Fruit fly (Drosophila melanogaster): ENCODE measurements around the gene timeout.

Gene timeout

DNA sequence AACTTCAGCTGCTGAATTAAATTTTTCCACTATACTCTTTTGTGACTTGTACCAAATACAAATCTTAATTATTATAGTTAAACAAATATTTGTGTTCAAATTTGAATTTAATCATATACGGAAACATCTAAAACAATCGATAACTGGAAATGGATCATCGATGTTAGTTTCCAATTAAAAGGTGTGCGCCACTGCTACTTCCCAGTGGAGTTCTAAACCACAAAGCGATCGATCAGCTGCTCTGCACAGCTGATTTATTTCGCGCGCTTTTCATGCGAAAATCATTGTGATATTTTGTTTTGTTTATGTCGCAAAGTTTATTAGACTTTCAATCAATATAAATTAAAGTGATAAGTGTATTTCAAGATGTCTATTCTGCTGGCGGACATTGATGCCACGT is at the start of gene timeout:
Gene timeout (plus strand): TSS at position 257 of the 400 bp plus-strand sequence.
- TF ChIP-seq D1 (tag; optimal IDR thresholded peaks at IDR 0.05) = peak; percentile 13
- TF ChIP-seq Pif1A (GFP tag; optimal IDR thresholded peaks at IDR 0.05) = no peak

- no peak for TF ChIP-seq Pif1B (GFP tag; optimal IDR thresholded peaks at IDR 0.05)
- 0 out of 2 replicates have a peak, but pooled peaks have one; percentile 16 for TF ChIP-seq Ets98B (GFP tag; IDR thresholded peaks at IDR 0.05)
- TF ChIP-seq CG32121 (GFP tag; IDR thresholded peaks at IDR 0.05) = no peak
- no peak for TF ChIP-seq D1 (tag; optimal IDR thresholded peaks at IDR 0.05)
- TF ChIP-seq CG15710 (tag; optimal IDR thresholded peaks at IDR 0.05) = peak; percentile 22
- TF ChIP-seq CG8301 (tag; optimal IDR thresholded peaks at IDR 0.05) = no peak
- peak; percentile 49; the same call in 2 of the 3 replicates for TF ChIP-seq CG4496 (GFP tag; IDR thresholded peaks at IDR 0.05)
- TF ChIP-seq Snoo (tag; optimal IDR thresholded peaks at IDR 0.05) = no peak
- TF ChIP-seq Pif1A (GFP tag; optimal IDR thresholded peaks at IDR 0.05) = no peak
- TF ChIP-seq fd96Ca (GFP tag; IDR thresholded peaks at IDR 0.05) = 0 out of 3 replicates have a peak, but pooled peaks have one; percentile 38
These were observed 49.3 kb upstream of the timeout start for dm6 chr3R:13039037-13039583.

DNA sequence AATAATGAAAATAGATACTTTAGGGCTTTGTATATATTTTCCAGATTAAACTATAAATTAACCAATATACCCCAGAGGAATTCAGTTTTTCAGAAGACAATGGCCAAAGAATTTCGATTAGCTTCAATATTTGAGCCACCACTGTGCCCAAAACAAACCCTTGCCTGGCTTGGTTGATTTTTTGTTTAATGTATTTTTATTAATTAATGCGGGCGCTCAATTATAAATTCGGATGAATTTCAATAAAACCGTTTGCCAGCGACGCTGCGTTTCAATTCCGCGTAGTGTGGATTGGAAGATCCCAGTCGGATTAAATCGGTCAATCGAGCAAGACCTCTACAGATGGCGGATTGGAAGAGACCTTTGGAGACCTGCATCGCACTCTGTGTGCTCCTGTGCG is 46.7 kb upstream of the timeout start, which contains the start of gene CG11670:
Gene CG11670 (plus strand): TSS at position 301 of the 400 bp plus-strand sequence.
- no peak for TF ChIP-seq CG15710 (tag; optimal IDR thresholded peaks at IDR 0.05)
- TF ChIP-seq Pif1A (GFP tag; optimal IDR thresholded peaks at IDR 0.05) = no peak

DNA sequence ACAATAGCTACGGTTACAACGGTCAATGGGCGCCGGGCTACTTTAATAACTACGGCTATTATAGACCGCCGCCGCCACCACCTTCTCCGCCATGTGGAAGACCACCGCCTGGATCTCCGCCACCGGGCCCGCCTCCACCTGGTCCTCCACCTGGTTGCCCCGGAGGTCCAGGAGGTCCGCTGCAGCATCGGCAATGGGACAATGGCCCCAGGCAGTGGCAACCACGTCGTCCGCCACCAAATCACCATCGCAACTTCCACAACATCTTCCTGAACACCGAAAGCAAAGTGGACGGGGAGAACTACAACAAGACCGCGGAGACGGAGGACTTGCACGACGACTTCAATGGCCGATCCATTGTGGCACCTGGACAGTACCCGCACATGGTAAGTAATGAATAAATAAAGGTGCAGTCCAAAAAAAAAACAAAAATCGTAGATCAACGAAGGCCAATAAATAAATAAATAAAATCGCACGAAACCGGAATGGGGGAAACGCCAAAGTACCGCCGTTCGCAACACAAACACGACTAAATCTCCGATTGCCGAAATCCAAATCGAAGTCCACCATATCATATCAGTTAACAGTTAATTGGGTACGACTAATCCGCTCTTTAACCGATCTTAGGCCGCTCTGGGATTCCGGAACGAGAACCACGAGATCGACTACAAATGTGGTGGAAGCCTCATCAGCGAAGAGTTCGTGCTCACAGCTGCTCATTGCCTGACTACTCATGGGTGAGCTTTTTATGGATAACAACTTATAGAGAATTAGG is 46.0 kb upstream of the timeout start, which contains the start of gene snk:
Gene snk (minus strand): TSS at position 513 of the 775 bp plus-strand sequence.
- TF ChIP-seq Pif1B (GFP tag; optimal IDR thresholded peaks at IDR 0.05) (no peak), fd96Ca (GFP tag; IDR thresholded peaks at IDR 0.05) (0 out of 3 replicates have a peak, but pooled peaks have one; percentile 6), D1 (tag; optimal IDR thresholded peaks at IDR 0.05) (no peak), Snoo (tag; optimal IDR thresholded peaks at IDR 0.05) (no peak)

dm6 chr3R:13043857-13044256 is 44.6 kb upstream of the timeout start, which contains the start of gene CG45122:
Gene CG45122 (plus strand): TSS chr3R:13044157.
- TF ChIP-seq Pif1B (GFP tag; optimal IDR thresholded peaks at IDR 0.05) (no peak), CG9948 (tag; optimal IDR thresholded peaks at IDR 0.05) (no peak), EcR (GFP tag; optimal IDR thresholded peaks at IDR 0.05) (no peak), CG13204 (GFP tag; optimal IDR thresholded peaks at IDR 0.05) (no peak), D1 (tag; optimal IDR thresholded peaks at IDR 0.05) (no peak), CG4496 (GFP tag; IDR thresholded peaks at IDR 0.05) (no peak), gl (tag; optimal IDR thresholded peaks at IDR 0.05) (no peak), CG17806 (tag; optimal IDR thresholded peaks at IDR 0.05) (no peak), CG8159 (tag; optimal IDR thresholded peaks at IDR 0.05) (no peak), CG10348 (GFP tag; IDR thresholded peaks at IDR 0.05) (no peak), fd96Ca (GFP tag; IDR thresholded peaks at IDR 0.05) (no peak), rn (GFP tag; IDR thresholded peaks at IDR 0.05) (no peak), Pif1A (GFP tag; optimal IDR thresholded peaks at IDR 0.05) (no peak), CG12605 (GFP tag; IDR thresholded peaks at IDR 0.05) (no peak), Ets98B (GFP tag; IDR thresholded peaks at IDR 0.05) (no peak), CG32121 (GFP tag; IDR thresholded peaks at IDR 0.05) (no peak)

- TF ChIP-seq CG13204 (GFP tag; optimal IDR thresholded peaks at IDR 0.05) (no peak), Pif1A (GFP tag; optimal IDR thresholded peaks at IDR 0.05) (no peak), CG9948 (tag; optimal IDR thresholded peaks at IDR 0.05) (no peak), fd96Ca (GFP tag; IDR thresholded peaks at IDR 0.05) (no peak), CG12605 (GFP tag; IDR thresholded peaks at IDR 0.05) (no peak), Ets98B (GFP tag; IDR thresholded peaks at IDR 0.05) (no peak), CG15710 (tag; optimal IDR thresholded peaks at IDR 0.05) (no peak), CG4496 (GFP tag; IDR thresholded peaks at IDR 0.05) (no peak), rn (GFP tag; IDR thresholded peaks at IDR 0.05) (no peak), CG14655 (GFP tag; optimal IDR thresholded peaks at IDR 0.05) (no peak)
These were observed 44.0 kb upstream of the timeout start, which contains the start of gene Hsc70-2 for dm6 chr3R:13044459-13044858. Gene Hsc70-2 (plus strand): TSS chr3R:13044759.

- TF ChIP-seq CG34367 (tag; optimal IDR thresholded peaks at IDR 0.05) = no peak
- no peak for TF ChIP-seq CG4496 (GFP tag; IDR thresholded peaks at IDR 0.05)
- TF ChIP-seq Ets98B (GFP tag; IDR thresholded peaks at IDR 0.05) = no peak
- TF ChIP-seq gl (tag; optimal IDR thresholded peaks at IDR 0.05) = no peak
- TF ChIP-seq CG32121 (GFP tag; IDR thresholded peaks at IDR 0.05) = no peak
- no peak for TF ChIP-seq CG8159 (tag; optimal IDR thresholded peaks at IDR 0.05)
- TF ChIP-seq CG17806 (tag; optimal IDR thresholded peaks at IDR 0.05) = no peak
- no peak for TF ChIP-seq Pif1B (GFP tag; optimal IDR thresholded peaks at IDR 0.05)
- no peak for TF ChIP-seq Snoo (tag; optimal IDR thresholded peaks at IDR 0.05)
These were observed 41.0 kb upstream of the timeout start, which contains the start of gene CG31157 for dm6 chr3R:13047431-13047830. Gene CG31157 (plus strand): TSS chr3R:13047731.

All from whole organism, pupa.